In genomic region chr3L:1419929-1420328, dm6 we compare ENCODE assay signal across 2 fruit fly cellular contexts.
A peak's percentile ranks its signal among the peaks of the same experiment; 100 is the strongest.
TF ChIP-seq lines count a peak whose summit lies in the region.

No protein-coding gene starts in this region.

- no peak for TF ChIP-seq CTCF in whole organism, embryonic (GFP tag; optimal IDR thresholded peaks at IDR 0.05; lab: Kevin White, UChicago)

TF ChIP-seq in whole organism, embryonic, 481 proteins besides CTCF, POLR2A, EP300 and RAD21 (continues in another document):
- TF ChIP-seq CG2875 (GFP tag; optimal IDR thresholded peaks at IDR 0.05; lab: Kevin White, UChicago) (peak; percentile 25), CG7928 (GFP tag; optimal IDR thresholded peaks at IDR 0.05; lab: Kevin White, UChicago) (no peak), CG17328 (GFP tag; IDR thresholded peaks at IDR 0.05; lab: Robert Waterston, UW) (no peak), Fer1 (GFP tag; optimal IDR thresholded peaks at IDR 0.05; lab: Kevin White, UChicago) (no peak), Med (GFP tag; lab: Kevin White, UChicago) (peak; percentile 71), NC2β (GFP tag; optimal IDR thresholded peaks at IDR 0.05; lab: Kevin White, UChicago) (no peak), CG30020 (tag; optimal IDR thresholded peaks at IDR 0.05; lab: Kevin White, UChicago) (no peak), da (GFP tag; optimal IDR thresholded peaks at IDR 0.05; lab: Kevin White, UChicago) (peak; percentile 19), Deaf1 (tag; optimal IDR thresholded peaks at IDR 0.05; lab: Kevin White, UChicago) (no peak), prd (optimal IDR thresholded peaks at IDR 0.05; lab: Kevin White, UChicago) (no peak), prd (GFP tag; IDR thresholded peaks at IDR 0.05; lab: Robert Waterston, UW) (no peak), CG18764 (GFP tag; optimal IDR thresholded peaks at IDR 0.05; lab: Kevin White, UChicago) (no peak), ssp (GFP tag; IDR thresholded peaks at IDR 0.05; lab: Robert Waterston, UW) (no peak), Tbp (GFP tag; optimal IDR thresholded peaks at IDR 0.05; lab: Kevin White, UChicago) (no peak), zen2 (GFP tag; IDR thresholded peaks at IDR 0.05; lab: Robert Waterston, UW; ENCODE audit: partially characterized antibody) (no peak), bowl (GFP tag; IDR thresholded peaks at IDR 0.05; lab: Robert Waterston, UW) (no peak), CkIIα-i1 (GFP tag; IDR thresholded peaks at IDR 0.05; lab: Robert Waterston, UW) (no peak), Pdp1 (GFP tag; optimal IDR thresholded peaks at IDR 0.05; lab: Kevin White, UChicago) (no peak), CG12769 (tag; optimal IDR thresholded peaks at IDR 0.05; lab: Kevin White, UChicago) (peak; percentile 21), Ptx1 (GFP tag; IDR thresholded peaks at IDR 0.05; lab: Robert Waterston, UW) (no peak), gro (GFP tag; optimal IDR thresholded peaks at IDR 0.05; lab: Kevin White, UChicago) (no peak), CG1792 (GFP tag; optimal IDR thresholded peaks at IDR 0.05; lab: Kevin White, UChicago) (no peak), BtbVII (GFP tag; optimal IDR thresholded peaks at IDR 0.05; lab: Kevin White, UChicago) (no peak), CG12071 (GFP tag; optimal IDR thresholded peaks at IDR 0.05; lab: Kevin White, UChicago) (no peak), fd64A (GFP tag; optimal IDR thresholded peaks at IDR 0.05; lab: Kevin White, UChicago) (peak; percentile 53), Lhr (GFP tag; optimal IDR thresholded peaks at IDR 0.05; lab: Kevin White, UChicago) (no peak), CG6765 (GFP tag; optimal IDR thresholded peaks at IDR 0.05; lab: Kevin White, UChicago) (no peak), sr (GFP tag; IDR thresholded peaks at IDR 0.05; lab: Robert Waterston, UW) (0 out of 3 replicates have a peak, but pooled peaks have one; percentile 6), slou (GFP tag; optimal IDR thresholded peaks at IDR 0.05; lab: Kevin White, UChicago) (no peak), CG15479 (GFP tag; optimal IDR thresholded peaks at IDR 0.05; lab: Kevin White, UChicago) (no peak), CG9437 (GFP tag; optimal IDR thresholded peaks at IDR 0.05; lab: Kevin White, UChicago) (no peak), Nf-YA (GFP tag; IDR thresholded peaks at IDR 0.05; lab: Robert Waterston, UW) (no peak), Rx (GFP tag; IDR thresholded peaks at IDR 0.05; lab: Robert Waterston, UW) (no peak), CG2712 (tag; optimal IDR thresholded peaks at IDR 0.05; lab: Kevin White, UChicago) (no peak), CG9932 (GFP tag; IDR thresholded peaks at IDR 0.05; lab: Robert Waterston, UW) (no peak), Doc2 (GFP tag; IDR thresholded peaks at IDR 0.05; lab: Robert Waterston, UW) (no peak), dpn (GFP tag; optimal IDR thresholded peaks at IDR 0.05; lab: Kevin White, UChicago) (no peak), CG32767 (GFP tag; IDR thresholded peaks at IDR 0.05; lab: Robert Waterston, UW) (0 out of 2 replicates have a peak, but pooled peaks have one; percentile 16), CG4328 (GFP tag; optimal IDR thresholded peaks at IDR 0.05; lab: Kevin White, UChicago) (no peak), CG8924 (tag; optimal IDR thresholded peaks at IDR 0.05; lab: Kevin White, UChicago) (no peak), Hr51 (GFP tag; optimal IDR thresholded peaks at IDR 0.05; lab: Kevin White, UChicago) (no peak), CG16863 (GFP tag; optimal IDR thresholded peaks at IDR 0.05; lab: Kevin White, UChicago) (peak; percentile 10), ci (GFP tag; IDR thresholded peaks at IDR 0.05; lab: Robert Waterston, UW) (0 out of 3 replicates have a peak, but pooled peaks have one; percentile 15), repo (GFP tag; optimal IDR thresholded peaks at IDR 0.05; lab: Kevin White, UChicago) (no peak), CG2129 (GFP tag; IDR thresholded peaks at IDR 0.05; lab: Robert Waterston, UW; ENCODE audit: partially characterized antibody) (no peak), abd-A (tag; optimal IDR thresholded peaks at IDR 0.05; lab: Kevin White, UChicago) (no peak), kni (GFP tag; optimal IDR thresholded peaks at IDR 0.05; lab: Kevin White, UChicago) (no peak), shn (GFP tag; optimal IDR thresholded peaks at IDR 0.05; lab: Kevin White, UChicago) (no peak)

TF ChIP-seq in whole organism, prepupa, 60 proteins besides CTCF, POLR2A, EP300 and RAD21:
- TF ChIP-seq Eip75B (GFP tag; optimal IDR thresholded peaks at IDR 0.05; lab: Kevin White, UChicago) (no peak), CG31627 (GFP tag; optimal IDR thresholded peaks at IDR 0.05; lab: Kevin White, UChicago) (no peak), fkh (GFP tag; optimal IDR thresholded peaks at IDR 0.05; lab: Kevin White, UChicago) (peak; percentile 35), Sox15 (GFP tag; optimal IDR thresholded peaks at IDR 0.05; lab: Kevin White, UChicago) (no peak)
